Worm (Caenorhabditis elegans) whole organism, L2 larva: ENCODE results near the gene F01D5.8.

ENCODE experiments used
- R02D3.7 ChIP-seq: fragments of 150-350 bp; optimal IDR thresholded peaks from 2 replicates; lab custom pipeline; 2014; ENCODE audit warnings: missing biosample characterization, missing genetic modification characterization
- ama-1 ChIP-seq: fragments of 150-350 bp; optimal IDR thresholded peaks from 2 replicates; lab custom pipeline; 2018; ENCODE audit warnings: inconsistent platforms
- elt-3 ChIP-seq: sonication (generic microtip); optimal IDR thresholded peaks from 2 replicates; lab custom pipeline; 2017; ENCODE audit warnings: missing biosample characterization, missing genetic modification characterization
- lin-11 ChIP-seq: fragments of 150-350 bp; sonication (generic microtip); optimal IDR thresholded peaks from 2 replicates; lab custom pipeline; 2014; ENCODE audit warnings: missing biosample characterization, missing genetic modification characterization, inconsistent platforms, mixed read lengths
- lin-39 ChIP-seq: fragments of 150-350 bp; optimal IDR thresholded peaks from 2 replicates; lab custom pipeline; 2014; ENCODE audit warnings: missing biosample characterization, missing genetic modification reagents, missing genetic modification characterization
- nhr-12 ChIP-seq: fragments of 150-350 bp; optimal IDR thresholded peaks from 2 replicates; lab custom pipeline; 2014; ENCODE audit warnings: missing biosample characterization, missing genetic modification characterization
- nhr-77 ChIP-seq: fragments of 150-350 bp; optimal IDR thresholded peaks from 2 replicates; lab custom pipeline; 2014; ENCODE audit warnings: missing biosample characterization, missing genetic modification characterization
- peb-1 ChIP-seq: fragments of 150-350 bp; optimal IDR thresholded peaks from 2 replicates; lab custom pipeline; 2014; ENCODE audit warnings: missing biosample characterization, missing genetic modification characterization

DNA sequence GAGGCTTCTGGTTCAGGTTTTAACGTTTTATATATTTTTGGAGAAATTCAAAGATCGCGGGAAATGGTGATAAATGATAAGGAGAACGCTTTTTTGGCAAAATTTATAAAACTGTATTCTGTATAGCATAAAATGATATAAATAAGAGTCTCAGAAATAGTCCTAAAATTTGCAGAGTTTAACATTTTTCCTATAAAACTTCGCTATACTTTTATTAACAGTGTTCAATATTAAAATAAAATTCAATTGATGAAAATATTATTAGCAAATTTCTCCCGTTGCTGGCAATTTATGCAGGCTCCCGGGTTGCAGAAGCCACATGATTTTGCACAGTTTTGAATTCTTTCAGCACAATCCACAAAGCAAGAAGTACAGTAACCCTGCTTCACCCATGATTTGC, 11.5 kb upstream of the F01D5.8 start, which contains the start of gene F01D5.2:
- TF ChIP-seq nhr-12 (tag; lab: Kevin White, UChicago) = no peak
- no peak for TF ChIP-seq elt-3 (tag; lab: Kevin White, UChicago)
- no peak for TF ChIP-seq lin-39 (tag; lab: Kevin White, UChicago)
- no peak for TF ChIP-seq lin-11 (tag; lab: Kevin White, UChicago)
- no peak for TF ChIP-seq peb-1
- no peak for TF ChIP-seq R02D3.7 (tag; lab: Kevin White, UChicago)
- no peak for TF ChIP-seq nhr-77 (tag; lab: Kevin White, UChicago)
- no peak for TF ChIP-seq ama-1
